Worm (Caenorhabditis elegans) whole organism, L2 larva: ENCODE measurements around the gene rnp-7.

Experiments
- ama-1 ChIP-seq: fragments of 150-350 bp; optimal IDR thresholded peaks from 2 replicates; lab custom pipeline; 2018; ENCODE audit warnings: inconsistent platforms
- elt-3 ChIP-seq: sonication (generic microtip); optimal IDR thresholded peaks from 2 replicates; lab custom pipeline; 2017; ENCODE audit warnings: missing biosample characterization, missing genetic modification characterization
- sma-9 ChIP-seq, 2 experiments: fragments of 150-350 bp in 1 of 2; sonication (generic microtip) in 1 of 2; optimal IDR thresholded peaks; 2 replicates each; lab custom pipeline; 2014 to 2016; ENCODE audit warnings: missing genetic modification characterization in 2 of 2, mild to moderate bottlenecking in 1 of 2, missing biosample characterization in 1 of 2, missing compliant biosample characterization in 1 of 2, missing genetic modification reagents in 1 of 2, moderate library complexity in 1 of 2
- zag-1 ChIP-seq: fragments of 150-350 bp; optimal IDR thresholded peaks from 2 replicates; lab custom pipeline; 2014; ENCODE audit warnings: missing biosample characterization, missing genetic modification characterization

DNA sequence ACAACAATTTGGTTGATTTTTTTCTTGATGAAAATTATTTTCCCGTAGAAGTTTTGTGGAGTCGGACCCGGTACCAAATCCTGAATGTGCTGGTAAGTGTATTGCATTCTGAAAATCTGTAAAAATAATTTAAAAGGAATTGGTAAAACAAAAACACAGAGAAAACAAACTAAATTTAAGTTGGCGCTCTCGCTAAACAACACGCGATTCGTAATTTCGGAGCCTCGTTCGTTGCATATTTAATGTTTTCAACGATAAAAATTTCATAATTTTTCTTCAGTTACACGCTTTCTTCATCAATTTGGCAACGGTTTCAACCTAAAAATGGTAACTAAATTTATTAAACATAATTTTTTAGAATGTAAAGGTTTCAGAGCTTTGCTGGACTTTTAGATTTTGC lies 27.4 kb downstream of the rnp-7 start, which contains the start of the genes pot-1 and ggtb-1:
- TF ChIP-seq ama-1 (no peak), elt-3 (tag; lab: Kevin White, UChicago) (no peak), sma-9 (GFP tag; optimal IDR thresholded peaks at IDR 0.05; lab: Kevin White, UChicago) (no peak), sma-9 (tag; optimal IDR thresholded peaks at IDR 0.05; lab: Kevin White, UChicago) (no peak), zag-1 (tag; lab: Kevin White, UChicago) (no peak)
